Worm (Caenorhabditis elegans) whole organism, L3 larva: ENCODE data around the gene K08F4.12.

ENCODE experiments used
- ceh-28 ChIP-seq: fragments of 150-350 bp; optimal IDR thresholded peaks from 2 replicates; lab custom pipeline; 2014; ENCODE audit warnings: missing biosample characterization, missing genetic modification reagents, missing genetic modification characterization
- daf-12 ChIP-seq: fragments of 150-350 bp; optimal IDR thresholded peaks from 2 replicates; lab custom pipeline; 2014; ENCODE audit warnings: missing biosample characterization, missing genetic modification reagents, missing genetic modification characterization
- lin-15B ChIP-seq: fragments of 150-350 bp; optimal IDR thresholded peaks from 2 replicates; lab custom pipeline; 2014; ENCODE audit warnings: missing biosample characterization, missing genetic modification characterization
- nfya-1 ChIP-seq: sonication (generic microtip); optimal IDR thresholded peaks from 2 replicates; lab custom pipeline; 2017; ENCODE audit warnings: missing genetic modification characterization, mild to moderate bottlenecking, missing compliant biosample characterization, antibody characterized with exemption, moderate library complexity; ENCODE audit not compliant: insufficient read depth
- nhr-11 ChIP-seq: fragments of 150-350 bp; optimal IDR thresholded peaks from 2 replicates; lab custom pipeline; 2014; ENCODE audit warnings: missing biosample characterization, missing genetic modification characterization
- nhr-12 ChIP-seq: fragments of 150-350 bp; optimal IDR thresholded peaks from 2 replicates; lab custom pipeline; 2014; ENCODE audit warnings: missing biosample characterization, missing genetic modification characterization
- nhr-28 ChIP-seq: fragments of 150-350 bp; optimal IDR thresholded peaks from 2 replicates; lab custom pipeline; 2014; ENCODE audit warnings: missing biosample characterization, missing genetic modification characterization
- nhr-77 ChIP-seq: fragments of 150-350 bp; optimal IDR thresholded peaks from 2 replicates; lab custom pipeline; 2014; ENCODE audit warnings: missing biosample characterization, missing genetic modification characterization
- pqm-1 ChIP-seq: fragments of 150-350 bp; optimal IDR thresholded peaks from 2 replicates; lab custom pipeline; 2017; ENCODE audit warnings: missing biosample characterization, missing genetic modification characterization, inconsistent platforms
- zag-1 ChIP-seq: fragments of 150-350 bp; optimal IDR thresholded peaks from 2 replicates; lab custom pipeline; 2014; ENCODE audit warnings: missing biosample characterization, missing genetic modification characterization

ce11 chrIV:10144487-10144886, 6.6 kb downstream of the K08F4.12 start:
- TF ChIP-seq nhr-12: no peak
- no peak for TF ChIP-seq nhr-11 (tag; lab: Kevin White, UChicago)
- no peak for TF ChIP-seq ceh-28 (tag; lab: Kevin White, UChicago)
- no peak for TF ChIP-seq lin-15B
- no peak for TF ChIP-seq nhr-28 (tag; lab: Kevin White, UChicago)
- no peak for TF ChIP-seq nfya-1 (tag; lab: Kevin White, UChicago)
- TF ChIP-seq daf-12 (tag; lab: Kevin White, UChicago): no peak
- no peak for TF ChIP-seq nhr-77
- no peak for TF ChIP-seq pqm-1 (tag; lab: Kevin White, UChicago)
- TF ChIP-seq zag-1 (tag; lab: Kevin White, UChicago): no peak
